Worm (Caenorhabditis elegans) whole organism, L1 larva: ENCODE results near the gene F14F9.6.

Source experiments
- ceh-63 ChIP-seq: fragments of 200-800 bp; sonication (Bioruptor generic); optimal IDR thresholded peaks from 2 replicates; lab custom pipeline; 2018; ENCODE audit warnings: mild to moderate bottlenecking, missing genetic modification characterization, missing compliant biosample characterization
- ceh-8 ChIP-seq: fragments of 200-800 bp; sonication (Bioruptor generic); optimal IDR thresholded peaks from 2 replicates; lab custom pipeline; 2018; ENCODE audit warnings: mild to moderate bottlenecking, missing genetic modification characterization, moderate library complexity, missing compliant biosample characterization
- dpl-1 ChIP-seq, 3 experiments: fragments of 150-350 bp in 2 of 3; sonication (generic microtip) in 1 of 3; optimal IDR thresholded peaks; 2 replicates each; lab custom pipeline; 2014 to 2017; ENCODE audit warnings: missing biosample characterization in 3 of 3, missing genetic modification characterization in 3 of 3, missing genetic modification reagents in 3 of 3
- dsc-1 ChIP-seq: sonication (generic microtip); optimal IDR thresholded peaks from 2 replicates; lab custom pipeline; 2016; ENCODE audit warnings: mild to moderate bottlenecking, missing genetic modification characterization, missing compliant biosample characterization
- efl-1 ChIP-seq, 4 experiments: fragments of 150-350 bp; optimal IDR thresholded peaks in 3 of 4; peaks in 1 of 4; 1 replicate in 1 of 4; 2 replicates in 3 of 4; lab custom pipeline; 2014; ENCODE audit warnings: missing biosample characterization in 2 of 4, missing genetic modification characterization in 2 of 4, missing genetic modification reagents in 2 of 4
- efl-3 ChIP-seq: fragments of 200-800 bp; sonication (Bioruptor generic); optimal IDR thresholded peaks from 2 replicates; lab custom pipeline; 2018; ENCODE audit warnings: mild to moderate bottlenecking, missing genetic modification characterization, missing compliant biosample characterization
- egl-13 ChIP-seq: sonication (generic microtip); optimal IDR thresholded peaks from 2 replicates; lab custom pipeline; 2016; ENCODE audit warnings: missing genotype, missing genetic modification reagents, missing genetic modification characterization, missing compliant biosample characterization
- egl-27 ChIP-seq, 2 experiments: fragments of 150-350 bp in 1 of 2; sonication (generic microtip); optimal IDR thresholded peaks; 3 replicates each; lab custom pipeline; 2017 to 2018; ENCODE audit warnings: missing biosample characterization in 2 of 2, missing genetic modification characterization in 2 of 2, missing genetic modification reagents in 2 of 2
- elt-2 ChIP-seq: sonication (generic microtip); optimal IDR thresholded peaks from 2 replicates; lab custom pipeline; 2016; ENCODE audit warnings: missing genetic modification characterization, mild to moderate bottlenecking, inconsistent platforms, missing compliant biosample characterization, missing genetic modification reagents
- ets-5 ChIP-seq: fragments of 200-800 bp; sonication (Bioruptor generic); IDR thresholded peaks from 2 replicates; pipeline ENCODE4 v1.3.6; 2022; ENCODE audit warnings: missing genetic modification characterization, missing compliant biosample characterization
- fkh-8 ChIP-seq: sonication (generic microtip); optimal IDR thresholded peaks from 2 replicates; lab custom pipeline; 2016; ENCODE audit warnings: mild to moderate bottlenecking, missing genetic modification characterization, missing compliant biosample characterization
- grh-1 ChIP-seq: fragments of 200-800 bp; sonication (Bioruptor generic); IDR thresholded peaks from 2 replicates; pipeline ENCODE4 v1.3.6; 2022; ENCODE audit warnings: missing genetic modification reagents, missing genetic modification characterization, missing compliant biosample characterization
- hlh-17 ChIP-seq: fragments of 200-800 bp; sonication (Bioruptor generic); optimal IDR thresholded peaks from 2 replicates; lab custom pipeline; 2018; ENCODE audit warnings: missing genetic modification characterization, mild to moderate bottlenecking, missing compliant biosample characterization, moderate library complexity, borderline replicate concordance
- hlh-4 ChIP-seq: sonication (generic microtip); optimal IDR thresholded peaks from 2 replicates; lab custom pipeline; 2016; ENCODE audit warnings: mild to moderate bottlenecking, missing genetic modification characterization, missing compliant biosample characterization
- hpl-2 ChIP-seq: fragments of 150-350 bp; optimal IDR thresholded peaks from 2 replicates; lab custom pipeline; 2014; ENCODE audit warnings: missing biosample characterization, missing genetic modification reagents, missing genetic modification characterization
- jun-1 ChIP-seq: fragments of 150-350 bp; optimal IDR thresholded peaks from 2 replicates; lab custom pipeline; 2014; ENCODE audit warnings: missing biosample characterization, missing genetic modification reagents, missing genetic modification characterization
- lin-13 ChIP-seq: fragments of 150-350 bp; optimal IDR thresholded peaks from 2 replicates; lab custom pipeline; 2014; ENCODE audit warnings: missing biosample characterization, missing genetic modification reagents, missing genetic modification characterization
- lir-3 ChIP-seq: sonication (generic microtip); optimal IDR thresholded peaks from 2 replicates; lab custom pipeline; 2016; ENCODE audit warnings: mild to moderate bottlenecking, missing genetic modification characterization, moderate library complexity, missing compliant biosample characterization; ENCODE audit not compliant: poor library complexity
- mdl-1 ChIP-seq, 2 experiments: fragments of 150-350 bp; optimal IDR thresholded peaks; 2 replicates each; lab custom pipeline; 2014 to 2017; ENCODE audit warnings: missing biosample characterization in 2 of 2, missing genetic modification characterization in 2 of 2, inconsistent platforms in 1 of 2
- mep-1 ChIP-seq: fragments of 150-350 bp; optimal IDR thresholded peaks from 2 replicates; lab custom pipeline; 2014; ENCODE audit warnings: missing biosample characterization, missing genetic modification characterization
- nhr-11 ChIP-seq: fragments of 150-350 bp; optimal IDR thresholded peaks from 2 replicates; lab custom pipeline; 2014; ENCODE audit warnings: missing biosample characterization, missing genetic modification characterization
- nhr-12 ChIP-seq: sonication (generic microtip); optimal IDR thresholded peaks from 2 replicates; lab custom pipeline; 2017; ENCODE audit warnings: missing biosample characterization, missing genetic modification characterization
- nhr-237 ChIP-seq: fragments of 150-350 bp; optimal IDR thresholded peaks from 2 replicates; lab custom pipeline; 2014; ENCODE audit warnings: missing biosample characterization, missing genetic modification characterization
- nhr-28 ChIP-seq: fragments of 150-350 bp; optimal IDR thresholded peaks from 2 replicates; lab custom pipeline; 2014; ENCODE audit warnings: missing biosample characterization, missing genetic modification characterization
- nhr-77 ChIP-seq: fragments of 150-350 bp; optimal IDR thresholded peaks from 2 replicates; lab custom pipeline; 2014; ENCODE audit warnings: missing biosample characterization, missing genetic modification characterization
- pqm-1 ChIP-seq: sonication (generic microtip); optimal IDR thresholded peaks from 3 replicates; lab custom pipeline; 2017; ENCODE audit warnings: missing biosample characterization, missing genetic modification characterization
- rnt-1 ChIP-seq: sonication (generic microtip); optimal IDR thresholded peaks from 2 replicates; lab custom pipeline; 2016; ENCODE audit warnings: mild to moderate bottlenecking, missing genetic modification characterization, moderate library complexity, missing compliant biosample characterization
- skn-1 ChIP-seq: fragments of 150-350 bp; optimal IDR thresholded peaks from 2 replicates; lab custom pipeline; 2014; ENCODE audit warnings: missing biosample characterization, missing genetic modification characterization
- snu-23 ChIP-seq: sonication (generic microtip); optimal IDR thresholded peaks from 2 replicates; lab custom pipeline; 2016; ENCODE audit warnings: missing genetic modification characterization, missing compliant biosample characterization
- unc-130 ChIP-seq: fragments of 150-350 bp; optimal IDR thresholded peaks from 2 replicates; lab custom pipeline; 2017; ENCODE audit warnings: missing biosample characterization, missing genetic modification characterization, inconsistent platforms
- unc-62 ChIP-seq: fragments of 150-350 bp; optimal IDR thresholded peaks from 2 replicates; lab custom pipeline; 2014; ENCODE audit warnings: missing biosample characterization, missing genetic modification reagents, missing genetic modification characterization
- unc-86 ChIP-seq: sonication (generic microtip); optimal IDR thresholded peaks from 2 replicates; lab custom pipeline; 2016; ENCODE audit warnings: missing genetic modification characterization, missing compliant biosample characterization
- vab-15 ChIP-seq: sonication (generic microtip); optimal IDR thresholded peaks from 2 replicates; lab custom pipeline; 2017; ENCODE audit warnings: missing genotype, mild to moderate bottlenecking, missing genetic modification characterization, missing compliant biosample characterization
- ztf-4 ChIP-seq: fragments of 150-350 bp; optimal IDR thresholded peaks from 2 replicates; lab custom pipeline; 2014; ENCODE audit warnings: missing biosample characterization, missing genetic modification characterization

Gene F14F9.6

DNA sequence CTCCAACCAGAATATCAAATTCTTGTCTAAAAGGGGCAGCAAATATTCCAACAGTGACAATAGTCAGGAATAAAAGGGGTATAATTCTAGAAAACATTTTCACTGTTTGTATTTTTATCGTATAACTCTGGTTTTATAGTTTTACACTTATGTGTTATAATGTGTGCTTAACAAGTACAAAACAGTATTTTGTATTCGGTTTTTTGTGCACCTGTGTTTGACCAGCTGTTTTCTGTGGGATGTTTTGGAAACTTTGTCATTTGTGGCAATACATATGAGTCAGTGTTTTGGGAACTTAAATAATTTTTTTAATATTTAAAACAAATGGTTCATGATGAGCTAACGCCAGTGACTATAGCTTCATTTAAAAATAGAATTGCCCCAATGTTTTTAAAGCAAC, at the start of gene F14F9.6:
Gene F14F9.6 (minus strand): TSS at position 101 of the 400 bp plus-strand sequence.
- TF ChIP-seq elt-2 (tag; lab: Kevin White, UChicago) (no peak), fkh-8 (no peak), unc-86 (tag; lab: Kevin White, UChicago) (no peak), hlh-17 (no peak), efl-3 (no peak), rnt-1 (no peak), ceh-8 (GFP tag; lab: Kevin White, UChicago) (no peak), hpl-2 (no peak), dpl-1 (GFP tag; optimal IDR thresholded peaks at IDR 0.05; lab: Kevin White, UChicago) (no peak), ets-5 (GFP tag; lab: Robert Waterston, UW) (no peak), nhr-237 (tag; lab: Kevin White, UChicago) (no peak), grh-1 (GFP tag; lab: Robert Waterston, UW) (no peak)

DNA sequence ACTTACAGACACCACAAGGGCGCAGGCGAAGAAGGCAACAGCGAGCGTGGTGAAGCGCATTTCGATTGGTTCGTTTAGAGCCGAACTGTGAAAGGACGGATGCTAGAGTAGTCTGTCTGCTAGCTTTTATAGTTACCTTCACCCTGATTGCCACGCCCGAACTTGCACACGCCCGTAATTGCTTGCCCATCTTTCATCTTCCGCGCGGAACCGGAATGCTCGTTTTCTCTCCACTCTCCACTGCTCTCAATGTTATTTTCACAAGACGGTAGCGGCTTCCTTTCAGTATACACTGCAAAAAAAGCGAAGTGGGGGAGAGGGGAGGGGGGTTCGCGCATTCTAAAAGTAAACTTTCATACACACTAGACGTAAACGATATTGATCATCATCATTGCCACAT, 48.2 kb upstream of the F14F9.6 start, which contains the start of gene abu-8:
Gene abu-8 (minus strand): TSS at position 101 of the 400 bp plus-strand sequence.
- TF ChIP-seq nhr-77 (tag; lab: Kevin White, UChicago) (no peak), mep-1 (no peak), nhr-11 (tag; lab: Kevin White, UChicago) (no peak), jun-1 (tag; lab: Kevin White, UChicago) (no peak), efl-3 (no peak)

DNA sequence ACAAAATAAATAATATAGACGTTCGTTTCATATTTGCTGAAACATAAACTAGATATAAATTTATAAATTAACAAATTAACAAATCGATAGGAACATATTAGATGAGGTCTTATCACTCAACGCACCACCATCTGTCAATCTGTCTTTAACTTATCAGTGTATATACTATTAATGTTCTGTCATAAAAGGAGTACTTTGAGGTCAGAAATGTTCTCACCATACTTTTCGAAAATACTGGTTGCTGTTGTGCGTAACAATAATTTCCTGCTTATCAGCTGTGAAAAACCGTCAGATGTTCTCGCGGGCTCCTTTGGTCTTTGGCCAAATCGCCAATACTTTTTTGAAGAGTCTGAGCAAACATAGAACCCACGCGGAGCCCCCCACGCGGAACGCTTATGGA, 46.2 kb upstream of the F14F9.6 start, which contains the start of gene C03A7.13:
Gene C03A7.13 (minus strand): TSS at position 43 of the 400 bp plus-strand sequence.
- no peak for TF ChIP-seq mep-1
- no peak for TF ChIP-seq unc-130 (tag; lab: Kevin White, UChicago)
- peak; percentile 8 for TF ChIP-seq jun-1 (tag; lab: Kevin White, UChicago)
- TF ChIP-seq vab-15 (tag; lab: Kevin White, UChicago) = no peak
- TF ChIP-seq egl-27 (tag; optimal IDR thresholded peaks at IDR 0.05; lab: Kevin White, UChicago) = no peak
- no peak for TF ChIP-seq dsc-1
- peak; percentile 25 for TF ChIP-seq elt-2 (tag; lab: Kevin White, UChicago)
- TF ChIP-seq nhr-28 (tag; lab: Kevin White, UChicago) = no peak
- no peak for TF ChIP-seq efl-1 (optimal IDR thresholded peaks at IDR 0.05; lab: Kevin White, UChicago)
- TF ChIP-seq efl-1 (GFP tag; optimal IDR thresholded peaks at IDR 0.05 in 1 of 2; lab: Kevin White, UChicago) = peak in 1 of 2 experiments; percentile 51
- TF ChIP-seq hlh-4 (tag; lab: Kevin White, UChicago) = no peak
- TF ChIP-seq mdl-1 (tag; optimal IDR thresholded peaks at IDR 0.05; lab: Kevin White, UChicago) = no peak

DNA sequence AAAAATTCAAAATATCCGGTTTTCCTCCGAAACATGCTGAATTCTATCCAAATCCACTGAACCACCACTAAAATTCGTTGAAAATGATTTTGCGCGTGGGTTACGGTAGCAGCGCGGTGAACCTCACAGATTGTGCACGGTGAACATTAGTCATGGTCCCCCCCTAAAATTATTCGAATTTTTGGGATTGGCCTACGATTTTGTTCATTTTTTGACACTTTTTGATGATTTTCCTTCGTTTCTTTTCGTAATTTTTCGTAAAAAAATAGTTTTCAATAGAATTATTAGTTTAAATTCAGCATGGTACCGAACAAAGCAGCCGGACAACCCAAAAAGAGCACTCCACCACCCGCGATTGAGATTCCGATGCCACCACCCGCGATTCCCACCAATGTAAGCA, 35.3 kb upstream of the F14F9.6 start, which contains the start of gene C03A7.2:
Gene C03A7.2 (plus strand): TSS at position 301 of the 400 bp plus-strand sequence.
- TF ChIP-seq unc-62 (GFP tag; lab: Kevin White, UChicago) (no peak), egl-13 (no peak), pqm-1 (no peak), ceh-63 (GFP tag; lab: Kevin White, UChicago) (no peak), ztf-4 (tag; lab: Kevin White, UChicago) (no peak), snu-23 (GFP tag; lab: Kevin White, UChicago) (no peak), skn-1 (tag; lab: Kevin White, UChicago) (no peak)

DNA sequence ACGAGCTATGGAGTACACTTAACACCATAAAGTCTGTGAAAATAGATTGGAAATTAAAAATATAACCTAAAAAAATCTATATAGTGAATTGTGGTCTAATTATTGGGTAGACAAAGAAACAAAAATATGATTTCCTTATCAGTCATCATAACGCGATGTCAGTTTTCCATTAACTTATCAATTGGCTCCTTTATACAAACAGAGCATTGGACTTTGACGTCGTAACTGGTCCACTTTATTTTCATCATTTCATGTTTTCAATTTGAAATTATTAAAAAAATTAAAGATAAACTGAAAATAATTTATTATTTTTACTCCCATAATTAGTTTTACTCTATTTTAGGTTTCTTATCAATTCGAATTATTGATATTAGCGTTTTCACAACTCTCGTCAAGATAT, 31.8 kb upstream of the F14F9.6 start:
- TF ChIP-seq elt-2 (tag; lab: Kevin White, UChicago) = peak; percentile 6
- TF ChIP-seq pqm-1 = no peak
- TF ChIP-seq, all 84 proteins: peak for 1

DNA sequence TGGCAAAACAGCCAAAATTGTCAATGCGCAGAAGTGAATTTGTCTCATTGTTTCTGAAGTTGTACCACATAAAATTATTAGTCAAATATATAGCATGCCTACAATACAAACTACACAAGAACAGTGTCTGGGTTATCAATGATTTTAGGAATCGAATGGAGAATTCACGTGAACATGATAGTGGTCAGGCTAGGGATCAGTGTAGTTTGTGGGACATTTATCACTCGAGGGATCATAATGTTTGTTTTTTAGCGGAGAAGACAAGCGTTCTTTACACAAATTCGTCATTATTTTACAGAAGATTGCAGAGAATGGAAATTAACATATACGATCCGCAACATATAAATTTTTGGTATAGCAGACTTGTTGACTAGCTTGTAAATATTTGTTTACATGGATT, 30.9 kb upstream of the F14F9.6 start, which contains the start of gene ugt-51:
Gene ugt-51 (minus strand): TSS at position 101 of the 400 bp plus-strand sequence.
- TF ChIP-seq nhr-12 (tag; lab: Kevin White, UChicago) = no peak
- no peak for TF ChIP-seq lin-13 (GFP tag; lab: Kevin White, UChicago)
- TF ChIP-seq ceh-63 (GFP tag; lab: Kevin White, UChicago) = no peak
- TF ChIP-seq lir-3 (tag; lab: Kevin White, UChicago) = no peak
- TF ChIP-seq efl-1 (optimal IDR thresholded peaks at IDR 0.05; lab: Kevin White, UChicago) = no peak
- TF ChIP-seq efl-1 (GFP tag; optimal IDR thresholded peaks at IDR 0.05 in 1 of 2; lab: Kevin White, UChicago) = peak in 1 of 2 experiments; percentile 49
